Worm (Caenorhabditis elegans) whole organism, early embryonic: Measurements from ENCODE around the gene agt-2.

ENCODE experiments used
- B0310.2 ChIP-seq: sonication (generic microtip); optimal IDR thresholded peaks from 2 replicates; lab custom pipeline; 2016; ENCODE audit warnings: mild to moderate bottlenecking, missing genetic modification characterization, missing compliant biosample characterization
- aly-1 ChIP-seq: sonication (generic microtip); optimal IDR thresholded peaks from 2 replicates; lab custom pipeline; 2016; ENCODE audit warnings: missing genetic modification characterization, missing compliant biosample characterization
- ama-1 ChIP-seq: fragments of 150-350 bp; optimal IDR thresholded peaks from 2 replicates; lab custom pipeline; 2014
- ceh-13 ChIP-seq: fragments of 200-800 bp; sonication (Bioruptor generic); optimal IDR thresholded peaks from 2 replicates; lab custom pipeline; 2018; ENCODE audit warnings: mild to moderate bottlenecking, missing genetic modification characterization, missing compliant biosample characterization
- ets-7 ChIP-seq: sonication (generic microtip); optimal IDR thresholded peaks from 2 replicates; lab custom pipeline; 2016; ENCODE audit warnings: missing genotype, missing genetic modification characterization, missing compliant biosample characterization
- hmbx-1 ChIP-seq: sonication (generic microtip); optimal IDR thresholded peaks from 2 replicates; lab custom pipeline; 2016; ENCODE audit warnings: mild to moderate bottlenecking, missing genetic modification characterization, missing compliant biosample characterization
- hmg-4 ChIP-seq: fragments of 200-800 bp; sonication (Bioruptor generic); optimal IDR thresholded peaks from 2 replicates; lab custom pipeline; 2018; ENCODE audit warnings: mild to moderate bottlenecking, missing genetic modification characterization, missing compliant biosample characterization
- sea-1 ChIP-seq: fragments of 200-800 bp; sonication (Bioruptor generic); conservative IDR thresholded peaks from 2 replicates; pipeline ENCODE4 v1.3.6; 2022; ENCODE audit warnings: missing genetic modification characterization, missing compliant biosample characterization
- tbx-11 ChIP-seq: fragments of 200-800 bp; sonication (Bioruptor generic); IDR thresholded peaks from 2 replicates; pipeline ENCODE4 v1.3.6; 2022; ENCODE audit warnings: missing genetic modification characterization, missing compliant biosample characterization
- tbx-37 ChIP-seq: fragments of 200-800 bp; sonication (Bioruptor generic); conservative IDR thresholded peaks from 2 replicates; pipeline ENCODE4 v1.3.6; 2022; ENCODE audit warnings: missing genetic modification reagents, missing genetic modification characterization, missing compliant biosample characterization
- tra-4 ChIP-seq: sonication (generic microtip); optimal IDR thresholded peaks from 2 replicates; lab custom pipeline; 2017; ENCODE audit warnings: missing genetic modification characterization, missing compliant biosample characterization

DNA sequence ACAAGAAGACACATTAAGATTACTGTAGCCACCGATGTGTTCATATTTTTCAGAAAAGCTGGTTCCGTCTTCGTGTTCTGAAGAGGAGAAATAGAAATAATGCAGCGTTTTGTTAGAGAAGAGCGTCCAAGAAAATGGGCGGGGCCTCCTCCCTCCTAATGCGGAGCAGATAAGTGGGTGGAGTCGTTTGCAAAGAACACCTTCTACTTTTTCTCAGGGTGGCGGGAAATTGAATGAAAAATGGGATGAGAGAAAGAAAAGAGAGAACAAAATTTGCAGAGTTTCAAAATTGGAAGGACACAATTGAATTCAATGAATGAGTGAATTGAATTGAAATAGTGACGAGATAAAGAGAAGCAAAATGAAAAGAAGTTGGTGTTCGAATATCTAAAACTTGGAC, 8.0 kb downstream of the agt-2 start, which contains the start of gene F09E5.16:
- no peak for TF ChIP-seq ama-1
- TF ChIP-seq ceh-13 (GFP tag; lab: Kevin White, UChicago) = no peak
- no peak for TF ChIP-seq hmbx-1 (tag; lab: Kevin White, UChicago)
- no peak for TF ChIP-seq hmg-4 (GFP tag; lab: Kevin White, UChicago)
- no peak for TF ChIP-seq ets-7 (tag; lab: Kevin White, UChicago)
- TF ChIP-seq tbx-11 = no peak
- no peak for TF ChIP-seq sea-1 (GFP tag; lab: Robert Waterston, UW)
- no peak for TF ChIP-seq B0310.2 (tag; lab: Kevin White, UChicago)
- no peak for TF ChIP-seq tra-4 (tag; lab: Kevin White, UChicago)
- TF ChIP-seq tbx-37 (GFP tag; lab: Robert Waterston, UW) = no peak
- no peak for TF ChIP-seq aly-1 (tag; lab: Kevin White, UChicago)
